Worm (Caenorhabditis elegans) whole organism, L3 larva: ENCODE results near the gene F13A2.2.
A peak's percentile ranks its signal among the peaks of the same experiment; 100 is the strongest.

Source experiments
- R02D3.7 ChIP-seq: fragments of 150-350 bp; optimal IDR thresholded peaks from 2 replicates; lab custom pipeline; 2014; ENCODE audit warnings: missing biosample characterization, missing genetic modification characterization
- ZK546.5 ChIP-seq: sonication (generic microtip); optimal IDR thresholded peaks from 2 replicates; lab custom pipeline; 2017; ENCODE audit warnings: missing biosample characterization, missing genetic modification characterization
- aly-2 ChIP-seq: fragments of 150-350 bp; optimal IDR thresholded peaks from 2 replicates; lab custom pipeline; 2014; ENCODE audit warnings: missing biosample characterization, missing genetic modification characterization
- ama-1 ChIP-seq: fragments of 150-350 bp; optimal IDR thresholded peaks from 2 replicates; lab custom pipeline; 2018
- ceh-16 ChIP-seq: sonication (generic microtip); optimal IDR thresholded peaks from 2 replicates; lab custom pipeline; 2017; ENCODE audit warnings: missing biosample characterization, missing genetic modification characterization
- ceh-28 ChIP-seq: fragments of 150-350 bp; optimal IDR thresholded peaks from 2 replicates; lab custom pipeline; 2014; ENCODE audit warnings: missing biosample characterization, missing genetic modification reagents, missing genetic modification characterization
- ceh-9 ChIP-seq: sonication (generic microtip); optimal IDR thresholded peaks from 2 replicates; lab custom pipeline; 2018; ENCODE audit warnings: missing biosample characterization, missing genetic modification characterization
- daf-12 ChIP-seq: fragments of 150-350 bp; optimal IDR thresholded peaks from 2 replicates; lab custom pipeline; 2014; ENCODE audit warnings: missing biosample characterization, missing genetic modification reagents, missing genetic modification characterization
- egl-27 ChIP-seq: sonication (generic microtip); optimal IDR thresholded peaks from 4 replicates; lab custom pipeline; 2017; ENCODE audit warnings: missing biosample characterization, missing genetic modification reagents, missing genetic modification characterization
- egl-5 ChIP-seq: fragments of 150-350 bp; optimal IDR thresholded peaks from 2 replicates; lab custom pipeline; 2017; ENCODE audit warnings: missing biosample characterization, missing genetic modification reagents, missing genetic modification characterization, inconsistent platforms
- elt-3 ChIP-seq, 3 experiments: fragments of 150-350 bp in 1 of 3; sonication (generic microtip) in 2 of 3; optimal IDR thresholded peaks; 2 replicates in 2 of 3; 4 replicates in 1 of 3; lab custom pipeline; 2014 to 2017; ENCODE audit warnings: missing biosample characterization in 3 of 3, missing genetic modification characterization in 3 of 3
- eor-1 ChIP-seq, 2 experiments: fragments of 150-350 bp; optimal IDR thresholded peaks; 2 replicates each; lab custom pipeline; 2014 to 2018; ENCODE audit warnings: missing biosample characterization in 2 of 2, missing genetic modification characterization in 2 of 2
- fkh-10 ChIP-seq: sonication (generic microtip); optimal IDR thresholded peaks from 2 replicates; lab custom pipeline; 2017; ENCODE audit warnings: missing biosample characterization, missing genetic modification reagents, missing genetic modification characterization
- fkh-2 ChIP-seq: fragments of 150-350 bp; optimal IDR thresholded peaks from 2 replicates; lab custom pipeline; 2014; ENCODE audit warnings: missing biosample characterization, missing genetic modification reagents, missing genetic modification characterization
- fos-1 ChIP-seq: fragments of 150-350 bp; optimal IDR thresholded peaks from 2 replicates; lab custom pipeline; 2014; ENCODE audit warnings: missing biosample characterization, missing genetic modification characterization
- hmg-11 ChIP-seq: sonication (generic microtip); optimal IDR thresholded peaks from 2 replicates; lab custom pipeline; 2016; ENCODE audit warnings: missing genetic modification characterization, missing compliant biosample characterization
- jun-1 ChIP-seq: fragments of 150-350 bp; optimal IDR thresholded peaks from 2 replicates; lab custom pipeline; 2014; ENCODE audit warnings: missing biosample characterization, missing genetic modification reagents, missing genetic modification characterization
- lin-15B ChIP-seq: fragments of 150-350 bp; optimal IDR thresholded peaks from 2 replicates; lab custom pipeline; 2014; ENCODE audit warnings: missing biosample characterization, missing genetic modification characterization
- mdl-1 ChIP-seq: fragments of 150-350 bp; optimal IDR thresholded peaks from 2 replicates; lab custom pipeline; 2014; ENCODE audit warnings: missing biosample characterization, missing genetic modification characterization
- mml-1 ChIP-seq: fragments of 150-350 bp; sonication (generic microtip); optimal IDR thresholded peaks from 3 replicates; lab custom pipeline; 2014; ENCODE audit warnings: missing biosample characterization, missing genetic modification characterization
- nfya-1 ChIP-seq: sonication (generic microtip); optimal IDR thresholded peaks from 2 replicates; lab custom pipeline; 2017; ENCODE audit warnings: missing genetic modification characterization, mild to moderate bottlenecking, missing compliant biosample characterization, antibody characterized with exemption, moderate library complexity; ENCODE audit not compliant: insufficient read depth
- nhr-12 ChIP-seq: fragments of 150-350 bp; optimal IDR thresholded peaks from 2 replicates; lab custom pipeline; 2014; ENCODE audit warnings: missing biosample characterization, missing genetic modification characterization
- nhr-237 ChIP-seq: fragments of 150-350 bp; optimal IDR thresholded peaks from 2 replicates; lab custom pipeline; 2014; ENCODE audit warnings: missing biosample characterization, missing genetic modification characterization
- nhr-25 ChIP-seq: sonication (generic microtip); optimal IDR thresholded peaks from 2 replicates; lab custom pipeline; 2017; ENCODE audit warnings: missing biosample characterization, missing genetic modification characterization
- nhr-28 ChIP-seq: fragments of 150-350 bp; optimal IDR thresholded peaks from 2 replicates; lab custom pipeline; 2014; ENCODE audit warnings: missing biosample characterization, missing genetic modification characterization
- nhr-43 ChIP-seq: sonication (generic microtip); optimal IDR thresholded peaks from 2 replicates; lab custom pipeline; 2016; ENCODE audit warnings: mild to moderate bottlenecking, missing genetic modification characterization, missing compliant biosample characterization; ENCODE audit not compliant: poor library complexity, severe bottlenecking
- nhr-76 ChIP-seq: fragments of 150-350 bp; sonication (generic microtip); optimal IDR thresholded peaks from 5 replicates; lab custom pipeline; 2014; ENCODE audit warnings: missing biosample characterization, missing genetic modification characterization
- nhr-77 ChIP-seq: fragments of 150-350 bp; optimal IDR thresholded peaks from 2 replicates; lab custom pipeline; 2014; ENCODE audit warnings: missing biosample characterization, missing genetic modification characterization
- pha-4 ChIP-seq: fragments of 150-350 bp; optimal IDR thresholded peaks from 2 replicates; lab custom pipeline; 2014; ENCODE audit warnings: missing biosample characterization, missing genetic modification reagents, missing genetic modification characterization
- pqm-1 ChIP-seq: fragments of 150-350 bp; optimal IDR thresholded peaks from 2 replicates; lab custom pipeline; 2017; ENCODE audit warnings: missing biosample characterization, missing genetic modification characterization, inconsistent platforms
- sea-2 ChIP-seq: fragments of 150-350 bp; sonication (generic microtip); optimal IDR thresholded peaks from 4 replicates; lab custom pipeline; 2014; ENCODE audit warnings: missing biosample characterization, missing genetic modification reagents, missing genetic modification characterization
- skn-1 ChIP-seq: fragments of 150-350 bp; optimal IDR thresholded peaks from 2 replicates; lab custom pipeline; 2014; ENCODE audit warnings: missing biosample characterization, missing genetic modification characterization
- snpc-4 ChIP-seq: fragments of 150-350 bp; optimal IDR thresholded peaks from 2 replicates; lab custom pipeline; 2014; ENCODE audit warnings: missing biosample characterization, missing genetic modification characterization
- tbx-2 ChIP-seq: sonication (generic microtip); optimal IDR thresholded peaks from 2 replicates; lab custom pipeline; 2016; ENCODE audit warnings: mild to moderate bottlenecking, missing genetic modification characterization, missing compliant biosample characterization
- unc-39 ChIP-seq: sonication (generic microtip); optimal IDR thresholded peaks from 4 replicates; lab custom pipeline; 2017; ENCODE audit warnings: missing biosample characterization, missing genetic modification characterization
- unc-62 ChIP-seq: fragments of 150-350 bp; sonication (generic microtip); optimal IDR thresholded peaks from 4 replicates; lab custom pipeline; 2014; ENCODE audit warnings: missing biosample characterization, missing genetic modification reagents, missing genetic modification characterization
- zag-1 ChIP-seq: fragments of 150-350 bp; optimal IDR thresholded peaks from 2 replicates; lab custom pipeline; 2014; ENCODE audit warnings: missing biosample characterization, missing genetic modification characterization
- ztf-4 ChIP-seq: fragments of 150-350 bp; optimal IDR thresholded peaks from 2 replicates; lab custom pipeline; 2014; ENCODE audit warnings: missing biosample characterization, missing genetic modification characterization

Gene F13A2.2

ce11 chrV:4396257-4396656 lies 11.9 kb upstream of the F13A2.2 start, which contains the start of gene F13A2.3:
TSS of gene F13A2.3 (minus strand) at chrV:4396357.
- no peak for TF ChIP-seq unc-62 (GFP tag; lab: Kevin White, UChicago)
- TF ChIP-seq mdl-1 (tag; lab: Kevin White, UChicago) = no peak
- no peak for TF ChIP-seq zag-1 (tag; lab: Kevin White, UChicago)
- no peak for TF ChIP-seq fkh-2 (tag; lab: Kevin White, UChicago)
- TF ChIP-seq nhr-25 (tag; lab: Kevin White, UChicago) = no peak
- TF ChIP-seq hmg-11 = no peak
- TF ChIP-seq nhr-76 = no peak
- no peak for TF ChIP-seq ZK546.5
- no peak for TF ChIP-seq egl-27 (tag; lab: Kevin White, UChicago)
- no peak for TF ChIP-seq ztf-4 (tag; lab: Kevin White, UChicago)
- TF ChIP-seq ceh-16 = no peak
- TF ChIP-seq nhr-237 = no peak
- no peak for TF ChIP-seq jun-1 (tag; lab: Kevin White, UChicago)
- no peak for TF ChIP-seq pha-4
- no peak for TF ChIP-seq skn-1 (tag; lab: Kevin White, UChicago)
- no peak for TF ChIP-seq mml-1 (tag; lab: Kevin White, UChicago)
- TF ChIP-seq elt-3 (tag; optimal IDR thresholded peaks at IDR 0.05; lab: Kevin White, UChicago) = no peak
- no peak for TF ChIP-seq R02D3.7 (tag; lab: Kevin White, UChicago)
- no peak for TF ChIP-seq aly-2 (tag; lab: Kevin White, UChicago)
- TF ChIP-seq, all 47 proteins: peak for 0

ce11 chrV:4387916-4388315 lies 3.5 kb upstream of the F13A2.2 start:
- TF ChIP-seq nhr-12 (tag; lab: Kevin White, UChicago) (no peak), nfya-1 (tag; lab: Kevin White, UChicago) (peak; percentile 93)

ce11 chrV:4387402-4387801 lies 3.0 kb upstream of the F13A2.2 start, which contains the start of gene F13A2.9:
TSS of gene F13A2.9 (minus strand) at chrV:4387502.
- TF ChIP-seq nhr-77 (tag; lab: Kevin White, UChicago) (no peak), pqm-1 (tag; lab: Kevin White, UChicago) (no peak), R02D3.7 (tag; lab: Kevin White, UChicago) (no peak), pha-4 (no peak), mdl-1 (tag; lab: Kevin White, UChicago) (no peak), lin-15B (tag; lab: Kevin White, UChicago) (no peak), fos-1 (tag; lab: Kevin White, UChicago) (no peak), daf-12 (tag; lab: Kevin White, UChicago) (no peak), ceh-28 (tag; lab: Kevin White, UChicago) (no peak), mml-1 (tag; lab: Kevin White, UChicago) (no peak), nhr-43 (tag; lab: Kevin White, UChicago) (no peak), ceh-16 (no peak), hmg-11 (no peak), fkh-10 (GFP tag; lab: Kevin White, UChicago) (no peak), ama-1 (lab: Kevin White, UChicago) (no peak)

ce11 chrV:4386173-4386572 lies 1.8 kb upstream of the F13A2.2 start, which contains the start of gene F13A2.10:
TSS of gene F13A2.10 (minus strand) at chrV:4386273.
- TF ChIP-seq elt-3 (tag; optimal IDR thresholded peaks at IDR 0.05; lab: Kevin White, UChicago) (no peak), egl-5 (tag; lab: Kevin White, UChicago) (no peak), unc-39 (no peak), nhr-77 (tag; lab: Kevin White, UChicago) (no peak), nhr-12 (tag; lab: Kevin White, UChicago) (no peak), ztf-4 (tag; lab: Kevin White, UChicago) (no peak), tbx-2 (tag; lab: Kevin White, UChicago) (no peak), nhr-28 (tag; lab: Kevin White, UChicago) (no peak), ceh-16 (no peak), mml-1 (tag; lab: Kevin White, UChicago) (no peak), snpc-4 (tag; lab: Kevin White, UChicago) (no peak), sea-2 (GFP tag; lab: Kevin White, UChicago) (no peak), eor-1 (tag; optimal IDR thresholded peaks at IDR 0.05; lab: Kevin White, UChicago) (no peak), ceh-9 (tag; lab: Kevin White, UChicago) (no peak), nhr-43 (tag; lab: Kevin White, UChicago) (no peak), hmg-11 (no peak)
